Fruit fly (Drosophila melanogaster): ENCODE results near the gene GluClalpha.
A peak's percentile ranks its signal among the peaks of the same experiment; 100 is the strongest.

Gene GluClalpha

DNA sequence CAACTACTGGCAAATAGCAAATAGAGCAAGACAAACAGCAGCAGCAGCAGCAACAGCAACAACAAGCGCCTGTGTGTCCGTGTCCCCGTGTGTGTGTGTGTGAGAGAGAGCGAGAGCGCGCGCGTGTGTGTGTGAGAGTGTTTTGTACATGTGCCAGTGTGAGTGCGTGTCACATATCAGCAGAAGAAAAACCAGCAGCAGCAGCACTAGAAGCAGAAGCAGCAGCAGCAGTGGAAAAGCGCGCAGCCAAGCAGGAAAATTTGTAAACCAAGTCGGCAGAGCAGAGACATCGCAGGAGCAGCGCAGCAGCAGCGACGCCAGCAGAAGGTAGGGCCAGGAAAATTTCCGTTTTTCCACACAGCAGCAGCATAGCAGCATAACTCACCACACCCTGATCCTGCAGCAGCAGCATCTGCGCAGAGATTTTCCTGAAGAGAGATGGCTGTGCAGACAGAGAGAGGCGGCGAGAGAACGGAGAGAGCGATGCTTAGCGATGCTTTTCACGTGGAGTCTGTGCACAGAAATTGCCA lies 503 bp downstream of the GluClalpha start:
- no peak for TF ChIP-seq Crg-1 (GFP tag; optimal IDR thresholded peaks at IDR 0.05)
- TF ChIP-seq Mnt (GFP tag; optimal IDR thresholded peaks at IDR 0.05): no peak
- TF ChIP-seq CG11617 (GFP tag; optimal IDR thresholded peaks at IDR 0.05): no peak
- no peak for TF ChIP-seq bab1 (GFP tag; optimal IDR thresholded peaks at IDR 0.05)

DNA sequence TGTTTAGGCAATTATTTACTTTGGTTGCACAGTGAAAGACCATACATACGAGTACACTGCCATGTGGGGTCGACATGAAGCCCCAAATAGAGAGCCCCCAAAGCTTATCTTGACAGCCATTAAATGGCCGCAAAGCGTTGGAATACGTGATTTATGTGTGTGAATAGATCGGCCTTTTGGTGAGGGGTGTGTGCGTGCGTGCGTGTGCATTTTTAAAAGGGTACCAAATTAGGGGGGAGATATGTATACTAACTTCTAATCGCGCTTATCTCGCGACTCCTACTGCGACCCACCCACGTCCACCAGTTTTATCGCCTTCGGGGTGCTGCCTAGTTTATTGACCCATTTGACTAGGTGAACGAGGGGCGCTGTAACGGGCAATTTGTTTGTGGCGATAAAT lies 12.4 kb downstream of the GluClalpha start:
- TF ChIP-seq CG5204 (GFP tag; optimal IDR thresholded peaks at IDR 0.05) (no peak), CG11617 (GFP tag; optimal IDR thresholded peaks at IDR 0.05) (no peak), tj (GFP tag; optimal IDR thresholded peaks at IDR 0.05) (no peak), CG7101 (tag; optimal IDR thresholded peaks at IDR 0.05) (no peak), Hr96 (GFP tag; optimal IDR thresholded peaks at IDR 0.05) (no peak), Crg-1 (GFP tag; optimal IDR thresholded peaks at IDR 0.05) (no peak), cic (GFP tag; optimal IDR thresholded peaks at IDR 0.05) (no peak), bab1 (GFP tag; optimal IDR thresholded peaks at IDR 0.05) (no peak), CG33017 (tag; optimal IDR thresholded peaks at IDR 0.05) (no peak), kay (GFP tag; ENCODE audit: borderline replicate concordance) (no peak), CG1620 (GFP tag; optimal IDR thresholded peaks at IDR 0.05) (no peak), CG12768 (GFP tag; optimal IDR thresholded peaks at IDR 0.05) (no peak), cnc (optimal IDR thresholded peaks at IDR 0.05) (no peak), toe (GFP tag; optimal IDR thresholded peaks at IDR 0.05) (no peak), Clk (GFP tag; optimal IDR thresholded peaks at IDR 0.05) (no peak), ovo (GFP tag; optimal IDR thresholded peaks at IDR 0.05) (no peak), CG7045 (GFP tag; optimal IDR thresholded peaks at IDR 0.05) (no peak), CG14711 (tag; optimal IDR thresholded peaks at IDR 0.05) (no peak), pad (GFP tag; optimal IDR thresholded peaks at IDR 0.05) (no peak)

dm6 chr3R:19773125-19773524 lies 42.6 kb downstream of the GluClalpha start, which contains the start of gene Acsx1L:
Gene Acsx1L, minus strand, starts transcription at chr3R:19773225.
- TF ChIP-seq Mnt (GFP tag; optimal IDR thresholded peaks at IDR 0.05) (no peak), CG1620 (GFP tag; optimal IDR thresholded peaks at IDR 0.05) (no peak), tj (GFP tag; optimal IDR thresholded peaks at IDR 0.05) (no peak), CG12768 (GFP tag; optimal IDR thresholded peaks at IDR 0.05) (no peak), cnc (optimal IDR thresholded peaks at IDR 0.05) (no peak), CG14711 (tag; optimal IDR thresholded peaks at IDR 0.05) (no peak), bab1 (GFP tag; optimal IDR thresholded peaks at IDR 0.05) (no peak), Clk (GFP tag; optimal IDR thresholded peaks at IDR 0.05) (no peak), toe (GFP tag; optimal IDR thresholded peaks at IDR 0.05) (no peak), pad (GFP tag; optimal IDR thresholded peaks at IDR 0.05) (no peak), cic (GFP tag; optimal IDR thresholded peaks at IDR 0.05) (no peak), ovo (GFP tag; optimal IDR thresholded peaks at IDR 0.05) (no peak)

- TF ChIP-seq Crg-1 (GFP tag; optimal IDR thresholded peaks at IDR 0.05) (no peak), pad (GFP tag; optimal IDR thresholded peaks at IDR 0.05) (no peak), CG7101 (tag; optimal IDR thresholded peaks at IDR 0.05) (no peak), tj (GFP tag; optimal IDR thresholded peaks at IDR 0.05) (no peak), CG7045 (GFP tag; optimal IDR thresholded peaks at IDR 0.05) (no peak), CG12768 (GFP tag; optimal IDR thresholded peaks at IDR 0.05) (no peak), CG5204 (GFP tag; optimal IDR thresholded peaks at IDR 0.05) (no peak), Clk (GFP tag; optimal IDR thresholded peaks at IDR 0.05) (no peak), CG33017 (tag; optimal IDR thresholded peaks at IDR 0.05) (no peak)
Measured at dm6 chr3R:19774149-19774548, 43.6 kb downstream of the GluClalpha start.

dm6 chr3R:19777180-19777579 lies 46.7 kb downstream of the GluClalpha start, which contains the start of gene Acsx1R:
Gene Acsx1R, minus strand, starts transcription at chr3R:19777280.
- TF ChIP-seq CG1620 (GFP tag; optimal IDR thresholded peaks at IDR 0.05) (no peak), kay (GFP tag; ENCODE audit: borderline replicate concordance) (peak; percentile 12)

DNA sequence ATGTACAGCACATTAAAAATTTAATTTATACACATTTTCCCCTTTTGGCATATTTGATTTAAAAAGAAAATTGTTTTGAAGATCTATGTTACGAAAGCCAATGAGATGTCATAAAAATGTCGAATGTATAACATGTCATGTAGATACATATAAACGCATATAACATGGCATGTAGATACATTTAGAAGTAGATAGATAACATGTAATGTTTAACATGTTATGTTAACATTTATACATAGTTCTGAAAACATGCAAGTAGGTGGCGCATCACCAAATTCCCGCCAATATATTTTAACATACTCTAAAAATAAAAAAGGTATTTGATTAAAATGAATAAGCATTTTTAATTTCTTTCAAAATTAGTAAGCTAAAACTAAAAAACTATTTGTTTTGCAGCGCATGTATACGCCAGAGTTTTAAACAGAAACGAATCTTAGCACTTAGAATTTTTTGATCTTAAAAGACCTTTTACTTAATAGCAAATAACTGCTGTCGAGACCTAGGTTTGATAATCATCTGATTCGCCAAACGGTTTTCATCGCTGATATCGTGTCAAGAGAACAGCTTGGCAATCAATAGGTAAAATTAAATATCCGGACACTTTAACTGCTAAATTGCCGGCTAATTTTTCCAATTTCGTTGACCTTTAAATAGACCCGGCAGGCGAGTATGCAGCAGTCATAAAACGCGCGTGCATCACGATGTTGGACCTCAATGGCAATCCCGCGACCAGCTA lies 47.7 kb downstream of the GluClalpha start, which contains the start of gene Acsx2:
Gene Acsx2 (plus strand): TSS at position 686 of the 736 bp plus-strand sequence.
- TF ChIP-seq tj (GFP tag; optimal IDR thresholded peaks at IDR 0.05): no peak
- no peak for TF ChIP-seq kay (GFP tag; ENCODE audit: borderline replicate concordance)
- no peak for TF ChIP-seq bab1 (GFP tag; optimal IDR thresholded peaks at IDR 0.05)
- no peak for TF ChIP-seq CG7101 (tag; optimal IDR thresholded peaks at IDR 0.05)
- TF ChIP-seq cic (GFP tag; optimal IDR thresholded peaks at IDR 0.05): no peak
- TF ChIP-seq Mnt (GFP tag; optimal IDR thresholded peaks at IDR 0.05): no peak
- no peak for TF ChIP-seq CG14711 (tag; optimal IDR thresholded peaks at IDR 0.05)
- no peak for TF ChIP-seq CG5204 (GFP tag; optimal IDR thresholded peaks at IDR 0.05)
- TF ChIP-seq pad (GFP tag; optimal IDR thresholded peaks at IDR 0.05): no peak
- no peak for TF ChIP-seq toe (GFP tag; optimal IDR thresholded peaks at IDR 0.05)
- no peak for TF ChIP-seq cnc (optimal IDR thresholded peaks at IDR 0.05)
- no peak for TF ChIP-seq CG12768 (GFP tag; optimal IDR thresholded peaks at IDR 0.05)
- no peak for TF ChIP-seq ovo (GFP tag; optimal IDR thresholded peaks at IDR 0.05)
- TF ChIP-seq CG11617 (GFP tag; optimal IDR thresholded peaks at IDR 0.05): no peak
- TF ChIP-seq Hr96 (GFP tag; optimal IDR thresholded peaks at IDR 0.05): no peak
- no peak for TF ChIP-seq CG7045 (GFP tag; optimal IDR thresholded peaks at IDR 0.05)

DNA sequence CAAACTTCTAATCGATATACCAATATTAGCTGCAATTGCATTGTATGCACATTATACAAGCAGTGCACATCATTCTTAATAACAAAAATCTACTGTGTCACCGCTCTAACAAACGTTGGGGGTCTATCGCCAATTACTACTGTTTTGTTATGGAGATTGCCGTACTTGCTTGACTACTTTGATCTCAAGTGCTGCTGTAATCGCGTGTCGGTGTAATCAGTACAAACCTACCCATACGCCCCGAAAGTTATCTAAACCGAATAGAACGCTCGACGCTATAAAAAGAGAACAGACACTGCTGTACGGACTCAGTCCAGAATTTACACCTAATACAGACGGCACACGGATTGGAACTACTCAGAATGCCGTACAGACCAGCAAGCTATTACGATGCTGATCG lies 50.4 kb downstream of the GluClalpha start, which contains the start of gene Acsx3:
Gene Acsx3 (plus strand): TSS at position 301 of the 400 bp plus-strand sequence.
- TF ChIP-seq bab1 (GFP tag; optimal IDR thresholded peaks at IDR 0.05) (no peak), CG12768 (GFP tag; optimal IDR thresholded peaks at IDR 0.05) (peak; percentile 28), cic (GFP tag; optimal IDR thresholded peaks at IDR 0.05) (peak; percentile 36), kay (GFP tag; ENCODE audit: borderline replicate concordance) (peak; percentile 4)

All from whole organism, adult.